Worm (Caenorhabditis elegans) whole organism, L4 larva: ENCODE data around the gene F44F4.9.
A peak's percentile ranks its signal among the peaks of the same experiment; 100 is the strongest.

ENCODE experiments used
- D1046.2 ChIP-seq: fragments of 200-800 bp; sonication (Bioruptor generic); IDR thresholded peaks from 2 replicates; pipeline ENCODE4 v1.3.6; 2022; ENCODE audit warnings: missing genetic modification characterization, missing compliant biosample characterization
- F37D6.2 ChIP-seq: sonication (generic microtip); optimal IDR thresholded peaks from 2 replicates; lab custom pipeline; 2016; ENCODE audit warnings: mild to moderate bottlenecking, missing genetic modification characterization, missing compliant biosample characterization
- F49E8.2 ChIP-seq: sonication (generic microtip); optimal IDR thresholded peaks from 2 replicates; lab custom pipeline; 2016; ENCODE audit warnings: missing compliant biosample characterization, mild to moderate bottlenecking, missing genetic modification characterization, borderline replicate concordance
- Y48G9A.11 ChIP-seq: fragments of 200-800 bp; sonication (Bioruptor generic); IDR thresholded peaks from 2 replicates; pipeline ENCODE4 v1.3.6; 2022; ENCODE audit warnings: missing genetic modification reagents, missing genetic modification characterization, missing compliant biosample characterization
- ceh-32 ChIP-seq: sonication (generic microtip); optimal IDR thresholded peaks from 2 replicates; lab custom pipeline; 2016; ENCODE audit warnings: mild to moderate bottlenecking, missing genetic modification characterization, missing compliant biosample characterization; ENCODE audit not compliant: poor library complexity
- ctbp-1 ChIP-seq: fragments of 200-800 bp; sonication (Bioruptor generic); IDR thresholded peaks from 2 replicates; pipeline ENCODE4 v1.3.6; 2022; ENCODE audit warnings: missing genetic modification reagents, missing genetic modification characterization, missing compliant biosample characterization
- daf-12 ChIP-seq: fragments of 150-350 bp; optimal IDR thresholded peaks from 2 replicates; lab custom pipeline; 2014; ENCODE audit warnings: missing biosample characterization, missing genetic modification reagents, missing genetic modification characterization
- daf-16 ChIP-seq, 3 experiments: sonication (generic microtip); optimal IDR thresholded peaks; 2 replicates each; lab custom pipeline; 2016 to 2017; ENCODE audit warnings: missing genetic modification characterization in 3 of 3, missing genetic modification reagents in 3 of 3, mild to moderate bottlenecking in 2 of 3, missing compliant biosample characterization in 2 of 3, missing biosample characterization in 1 of 3, moderate library complexity in 1 of 3
- dmd-6 ChIP-seq: fragments of 200-800 bp; sonication (Bioruptor generic); IDR thresholded peaks from 2 replicates; pipeline ENCODE4 v1.3.6; 2022; ENCODE audit warnings: missing genetic modification reagents, missing genetic modification characterization, missing compliant biosample characterization
- dmd-9 ChIP-seq: fragments of 200-800 bp; sonication (Bioruptor generic); IDR thresholded peaks from 2 replicates; pipeline ENCODE4 v1.3.6; 2022; ENCODE audit warnings: missing genetic modification reagents, missing genetic modification characterization, missing compliant biosample characterization
- dpl-1 ChIP-seq: fragments of 150-350 bp; optimal IDR thresholded peaks from 2 replicates; lab custom pipeline; 2014; ENCODE audit warnings: missing biosample characterization, missing genetic modification reagents, missing genetic modification characterization
- duxl-1 ChIP-seq: sonication (generic microtip); optimal IDR thresholded peaks from 2 replicates; lab custom pipeline; 2016; ENCODE audit warnings: mild to moderate bottlenecking, missing genetic modification characterization, moderate library complexity, missing compliant biosample characterization; ENCODE audit not compliant: poor library complexity
- dve-1 ChIP-seq: sonication (generic microtip); optimal IDR thresholded peaks from 2 replicates; lab custom pipeline; 2017; ENCODE audit warnings: antibody characterized with exemption, mild to moderate bottlenecking, missing genetic modification characterization, missing compliant biosample characterization; ENCODE audit not compliant: insufficient read depth
- fkh-10 ChIP-seq: fragments of 150-350 bp; optimal IDR thresholded peaks from 2 replicates; lab custom pipeline; 2014; ENCODE audit warnings: missing biosample characterization, missing genetic modification reagents, missing genetic modification characterization
- hif-1 ChIP-seq, 2 experiments: sonication (generic microtip); optimal IDR thresholded peaks; 2 replicates each; lab custom pipeline; 2016 to 2017; ENCODE audit warnings: missing compliant biosample characterization in 2 of 2, missing genetic modification characterization in 2 of 2, missing genetic modification reagents in 2 of 2, missing genotype in 2 of 2, mild to moderate bottlenecking in 1 of 2
- hlh-11 ChIP-seq: fragments of 200-800 bp; sonication (Bioruptor generic); optimal IDR thresholded peaks from 2 replicates; lab custom pipeline; 2018; ENCODE audit warnings: mild to moderate bottlenecking, missing genetic modification characterization, missing compliant biosample characterization
- hmg-1.1 ChIP-seq: fragments of 200-800 bp; sonication (Bioruptor generic); IDR thresholded peaks from 2 replicates; pipeline ENCODE4 v1.3.6; 2022; ENCODE audit warnings: missing genetic modification reagents, missing genetic modification characterization, missing compliant biosample characterization
- jun-1 ChIP-seq: fragments of 150-350 bp; optimal IDR thresholded peaks from 2 replicates; lab custom pipeline; 2014; ENCODE audit warnings: missing biosample characterization, missing genetic modification reagents, missing genetic modification characterization
- lim-7 ChIP-seq: fragments of 200-800 bp; sonication (Bioruptor generic); IDR thresholded peaks from 2 replicates; pipeline ENCODE4 v1.3.6; 2022; ENCODE audit warnings: missing genetic modification characterization, missing compliant biosample characterization
- lin-29 ChIP-seq: fragments of 200-800 bp; sonication (Bioruptor generic); IDR thresholded peaks from 2 replicates; pipeline ENCODE4 v1.3.6; 2022; ENCODE audit warnings: missing genetic modification reagents, missing genetic modification characterization, missing compliant biosample characterization
- madf-9 ChIP-seq: fragments of 200-800 bp; sonication (Bioruptor generic); conservative IDR thresholded peaks from 2 replicates; pipeline ENCODE4 v1.3.6; 2022; ENCODE audit warnings: missing genetic modification reagents, missing genetic modification characterization, missing compliant biosample characterization
- mes-2 ChIP-seq: sonication (generic microtip); optimal IDR thresholded peaks from 2 replicates; lab custom pipeline; 2016; ENCODE audit warnings: missing genotype, mild to moderate bottlenecking, missing genetic modification characterization, missing compliant biosample characterization; ENCODE audit not compliant: poor library complexity, severe bottlenecking
- mxl-3 ChIP-seq: fragments of 200-800 bp; sonication (Bioruptor generic); optimal IDR thresholded peaks from 2 replicates; lab custom pipeline; 2018; ENCODE audit warnings: mild to moderate bottlenecking, missing genetic modification characterization, missing compliant biosample characterization
- nhr-102 ChIP-seq: sonication (generic microtip); optimal IDR thresholded peaks from 2 replicates; lab custom pipeline; 2016; ENCODE audit warnings: mild to moderate bottlenecking, missing genetic modification characterization, moderate library complexity, missing compliant biosample characterization
- nhr-11 ChIP-seq: fragments of 150-350 bp; optimal IDR thresholded peaks from 2 replicates; lab custom pipeline; 2014; ENCODE audit warnings: missing biosample characterization, missing genetic modification characterization
- nhr-111 ChIP-seq: fragments of 200-800 bp; sonication (Bioruptor generic); optimal IDR thresholded peaks from 2 replicates; lab custom pipeline; 2018; ENCODE audit warnings: mild to moderate bottlenecking, missing genetic modification characterization, missing compliant biosample characterization
- nhr-237 ChIP-seq: sonication (generic microtip); optimal IDR thresholded peaks from 2 replicates; lab custom pipeline; 2017; ENCODE audit warnings: missing biosample characterization, missing genetic modification characterization
- nhr-28 ChIP-seq: fragments of 150-350 bp; optimal IDR thresholded peaks from 2 replicates; lab custom pipeline; 2014; ENCODE audit warnings: missing biosample characterization, missing genetic modification characterization
- nhr-6 ChIP-seq: fragments of 150-350 bp; optimal IDR thresholded peaks from 2 replicates; lab custom pipeline; 2014; ENCODE audit warnings: missing biosample characterization, missing genetic modification characterization
- nhr-76 ChIP-seq: fragments of 150-350 bp; optimal IDR thresholded peaks from 2 replicates; lab custom pipeline; 2014; ENCODE audit warnings: missing biosample characterization, missing genetic modification characterization
- nhr-77 ChIP-seq: fragments of 150-350 bp; optimal IDR thresholded peaks from 2 replicates; lab custom pipeline; 2014; ENCODE audit warnings: missing biosample characterization, missing genetic modification characterization
- pha-4 ChIP-seq, 2 experiments: fragments of 150-350 bp in 1 of 2; fragments of 200-800 bp in 1 of 2; sonication (Bioruptor generic) in 1 of 2; IDR thresholded peaks in 1 of 2; optimal IDR thresholded peaks in 1 of 2; 2 replicates each; pipeline versions ENCODE4 v1.3.6 to Lab custom; 2014 to 2022; ENCODE audit warnings: missing genetic modification characterization in 2 of 2, missing genetic modification reagents in 2 of 2, missing biosample characterization in 1 of 2, missing compliant biosample characterization in 1 of 2
- pqm-1 ChIP-seq: sonication (generic microtip); optimal IDR thresholded peaks from 2 replicates; lab custom pipeline; 2017; ENCODE audit warnings: missing biosample characterization, missing genetic modification characterization
- set-16 ChIP-seq: fragments of 200-800 bp; sonication (Bioruptor generic); IDR thresholded peaks from 2 replicates; pipeline ENCODE4 v1.3.6; 2022; ENCODE audit warnings: missing genetic modification reagents, missing genetic modification characterization, missing compliant biosample characterization
- snpc-1.2 ChIP-seq: fragments of 200-800 bp; sonication (Bioruptor generic); IDR thresholded peaks from 2 replicates; pipeline ENCODE4 v1.3.6; 2022; ENCODE audit warnings: missing genetic modification reagents, missing genetic modification characterization, missing compliant biosample characterization
- spr-3 ChIP-seq: fragments of 200-800 bp; sonication (Bioruptor generic); optimal IDR thresholded peaks from 2 replicates; lab custom pipeline; 2018; ENCODE audit warnings: mild to moderate bottlenecking, missing genetic modification characterization, missing compliant biosample characterization
- unc-62 ChIP-seq, 3 experiments: fragments of 150-350 bp in 1 of 3; sonication (generic microtip); optimal IDR thresholded peaks in 2 of 3; peaks in 1 of 3; 1 replicate in 1 of 3; 2 replicates in 2 of 3; lab custom pipeline; 2014 to 2017; ENCODE audit warnings: missing biosample characterization in 3 of 3, missing genetic modification characterization in 3 of 3, missing genetic modification reagents in 3 of 3, missing genotype in 1 of 3
- vab-7 ChIP-seq: fragments of 200-800 bp; sonication (Bioruptor generic); IDR thresholded peaks from 2 replicates; pipeline ENCODE4 v1.3.6; 2022; ENCODE audit warnings: missing genetic modification reagents, missing genetic modification characterization, missing compliant biosample characterization
- zag-1 ChIP-seq: fragments of 150-350 bp; optimal IDR thresholded peaks from 2 replicates; lab custom pipeline; 2014; ENCODE audit warnings: missing biosample characterization, missing genetic modification characterization
- zfp-2 ChIP-seq: sonication (generic microtip); optimal IDR thresholded peaks from 2 replicates; lab custom pipeline; 2016; ENCODE audit warnings: mild to moderate bottlenecking, missing genetic modification characterization, missing compliant biosample characterization
- zip-11 ChIP-seq: fragments of 200-800 bp; sonication (Bioruptor generic); IDR thresholded peaks from 2 replicates; pipeline ENCODE4 v1.3.6; 2022; ENCODE audit warnings: missing genetic modification characterization, missing compliant biosample characterization
- ztf-11 ChIP-seq: fragments of 150-350 bp; optimal IDR thresholded peaks from 2 replicates; lab custom pipeline; 2014; ENCODE audit warnings: missing biosample characterization, missing genetic modification characterization
- ztf-7 ChIP-seq: fragments of 150-350 bp; optimal IDR thresholded peaks from 2 replicates; lab custom pipeline; 2014; ENCODE audit warnings: missing biosample characterization, missing genetic modification characterization

The F44F4.9 gene

ce11 chrII:10953065-10953464 lies 37.4 kb upstream of the F44F4.9 start, which contains the start of gene nos-1:
nos-1 (minus strand) TSS chrII:10953165.
- no peak for TF ChIP-seq dmd-6 (GFP tag; lab: Robert Waterston, UW)
- no peak for TF ChIP-seq madf-9
- TF ChIP-seq F49E8.2, result no peak
- TF ChIP-seq daf-12, result no peak
- TF ChIP-seq jun-1 (tag; lab: Kevin White, UChicago), result no peak
- TF ChIP-seq nhr-6 (tag; lab: Kevin White, UChicago), result no peak
- TF ChIP-seq nhr-237 (tag; lab: Kevin White, UChicago), result no peak
- no peak for TF ChIP-seq zag-1 (tag; lab: Kevin White, UChicago)
- TF ChIP-seq hif-1 (tag; optimal IDR thresholded peaks at IDR 0.05; lab: Kevin White, UChicago), result no peak
- TF ChIP-seq nhr-76 (tag; lab: Kevin White, UChicago), result no peak
- TF ChIP-seq ceh-32 (tag; lab: Kevin White, UChicago), result no peak
- no peak for TF ChIP-seq hlh-11 (tag; lab: Kevin White, UChicago)
- TF ChIP-seq dve-1 (tag; lab: Kevin White, UChicago), result no peak
- TF ChIP-seq zfp-2 (tag; lab: Kevin White, UChicago), result no peak
- no peak for TF ChIP-seq dmd-9 (GFP tag; lab: Robert Waterston, UW)

DNA sequence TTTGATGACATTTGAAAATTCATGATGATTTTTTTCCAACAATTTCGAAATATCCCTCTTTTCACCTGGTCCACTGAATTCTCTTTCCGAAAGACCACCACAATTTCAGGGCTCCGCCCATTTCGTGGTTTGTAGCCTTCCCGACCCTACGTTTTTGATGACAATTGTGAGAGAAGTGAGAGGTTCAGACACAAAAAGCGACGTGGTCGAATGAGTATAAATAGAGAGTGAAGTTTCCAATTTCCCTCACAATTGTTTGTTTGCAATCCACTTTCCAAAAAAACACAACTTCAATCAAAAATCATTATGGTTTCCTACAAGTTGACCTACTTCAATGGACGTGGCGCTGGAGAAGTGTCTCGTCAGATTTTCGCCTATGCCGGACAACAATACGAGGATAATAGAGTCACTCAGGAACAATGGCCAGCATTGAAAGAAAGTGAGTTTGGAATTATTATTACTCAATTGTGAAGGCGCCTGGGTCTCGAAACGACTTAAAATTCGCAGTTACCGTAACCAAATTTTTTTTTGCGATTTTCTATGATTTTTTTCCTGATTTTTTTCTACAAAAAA lies 34.6 kb upstream of the F44F4.9 start, which contains the start of gene gst-5:
Gene gst-5, plus strand, starts transcription at position 246 of the 573 bp plus-strand sequence.
- TF ChIP-seq set-16 (GFP tag; lab: Robert Waterston, UW) (no peak), hmg-1.1 (GFP tag; lab: Robert Waterston, UW) (peak; percentile 31; the same call in 1 of the 2 replicates), spr-3 (no peak), zag-1 (tag; lab: Kevin White, UChicago) (no peak), madf-9 (no peak), hlh-11 (tag; lab: Kevin White, UChicago) (peak; percentile 37), Y48G9A.11 (no peak), daf-16 (GFP tag; optimal IDR thresholded peaks at IDR 0.05; lab: Kevin White, UChicago) (no peak), daf-16 (tag; optimal IDR thresholded peaks at IDR 0.05; lab: Kevin White, UChicago) (peak; percentile 68), jun-1 (tag; lab: Kevin White, UChicago) (no peak), dmd-6 (GFP tag; lab: Robert Waterston, UW) (peak; percentile 24; the same call in 1 of the 2 replicates), nhr-111 (GFP tag; lab: Kevin White, UChicago) (no peak), mes-2 (tag; lab: Kevin White, UChicago) (no peak), pha-4 (GFP tag; IDR thresholded peaks at IDR 0.05; lab: Robert Waterston, UW) (0 out of 2 replicates have a peak, but pooled peaks have one; percentile 11), pha-4 (tag; optimal IDR thresholded peaks at IDR 0.05; lab: Kevin White, UChicago) (no peak), nhr-28 (tag; lab: Kevin White, UChicago) (peak; percentile 98), daf-12 (no peak), unc-62 (GFP tag; optimal IDR thresholded peaks at IDR 0.05 in 1 of 2; lab: Kevin White, UChicago) (peak in 1 of 2 experiments; percentile 31), unc-62 (tag; optimal IDR thresholded peaks at IDR 0.05; lab: Kevin White, UChicago) (no peak), D1046.2 (no peak), mxl-3 (GFP tag; lab: Kevin White, UChicago) (peak; percentile 92), nhr-77 (tag; lab: Kevin White, UChicago) (peak; percentile 1), nhr-102 (tag; lab: Kevin White, UChicago) (peak; percentile 55), pqm-1 (tag; lab: Kevin White, UChicago) (peak; percentile 38), nhr-11 (tag; lab: Kevin White, UChicago) (peak; percentile 58)
- TF ChIP-seq, all 104 proteins: peak for 12

- TF ChIP-seq dpl-1 (GFP tag; lab: Kevin White, UChicago), result no peak
- peak; percentile 39 for TF ChIP-seq hlh-11 (tag; lab: Kevin White, UChicago)
- peak; percentile 41; the same call in 1 of the 2 replicates for TF ChIP-seq dmd-6 (GFP tag; lab: Robert Waterston, UW)
- no peak for TF ChIP-seq nhr-102 (tag; lab: Kevin White, UChicago)
- TF ChIP-seq lin-29 (GFP tag; lab: Robert Waterston, UW), result no peak
- TF ChIP-seq ztf-11 (tag; lab: Kevin White, UChicago), result no peak
- TF ChIP-seq ztf-7 (tag; lab: Kevin White, UChicago), result no peak
- no peak for TF ChIP-seq fkh-10 (GFP tag; lab: Kevin White, UChicago)
- no peak for TF ChIP-seq vab-7 (GFP tag; lab: Robert Waterston, UW)
- no peak for TF ChIP-seq lim-7 (GFP tag; lab: Robert Waterston, UW)
- peak in 1 of 2 experiments; percentile 14 for TF ChIP-seq unc-62 (GFP tag; optimal IDR thresholded peaks at IDR 0.05 in 1 of 2; lab: Kevin White, UChicago)
- no peak for TF ChIP-seq unc-62 (tag; optimal IDR thresholded peaks at IDR 0.05; lab: Kevin White, UChicago)
- TF ChIP-seq daf-12, result no peak
- TF ChIP-seq zfp-2 (tag; lab: Kevin White, UChicago), result no peak
- TF ChIP-seq zip-11 (GFP tag; lab: Robert Waterston, UW), result no peak
- no peak for TF ChIP-seq ctbp-1 (GFP tag; lab: Robert Waterston, UW)
- no peak for TF ChIP-seq snpc-1.2 (GFP tag; lab: Robert Waterston, UW)
- peak; percentile 32 for TF ChIP-seq dve-1 (tag; lab: Kevin White, UChicago)
- TF ChIP-seq F37D6.2 (tag; lab: Kevin White, UChicago), result no peak
- TF ChIP-seq duxl-1, result no peak
Observed at ce11 chrII:10949383-10949782, 33.8 kb upstream of the F44F4.9 start.
